Worm (Caenorhabditis elegans) whole organism, L4/young adult: ENCODE results near the gene ify-1.

ENCODE experiments used
- W03F9.2 ChIP-seq: fragments of 150-350 bp; optimal IDR thresholded peaks from 2 replicates; lab custom pipeline; 2014; ENCODE audit warnings: missing biosample characterization, missing genetic modification characterization
- him-1 ChIP-seq: sonication (generic microtip); optimal IDR thresholded peaks from 2 replicates; lab custom pipeline; 2016; ENCODE audit warnings: missing genotype, missing genetic modification reagents, missing genetic modification characterization, missing compliant biosample characterization

ce11 chrII:5071265-5071664 lies 16.3 kb upstream of the ify-1 start, which contains the start of gene C27A2.7:
- TF ChIP-seq W03F9.2 (tag; lab: Kevin White, UChicago): no peak
- TF ChIP-seq him-1: no peak
